Fruit fly (Drosophila melanogaster): ENCODE measurements around the gene CG13760.

CG13760 gene

dm6 chrX:2593753-2594096, 8.2 kb upstream of the CG13760 start (continued):
- TF ChIP-seq chif (GFP tag; optimal IDR thresholded peaks at IDR 0.05), result peak; percentile 86 to 87
- peak; percentile 85 for TF ChIP-seq CG6765 (GFP tag; optimal IDR thresholded peaks at IDR 0.05)
- TF ChIP-seq CoRest (tag; optimal IDR thresholded peaks at IDR 0.05), result peak; percentile 87
- TF ChIP-seq CG15601 (tag; optimal IDR thresholded peaks at IDR 0.05), result peak; percentile 25
- TF ChIP-seq CG9797 (GFP tag; optimal IDR thresholded peaks at IDR 0.05), result peak; percentile 18
- TF ChIP-seq tin (GFP tag; optimal IDR thresholded peaks at IDR 0.05), result peak; percentile 90
- TF ChIP-seq CG2712 (tag; optimal IDR thresholded peaks at IDR 0.05), result peak; percentile 82
- TF ChIP-seq CG8290 (GFP tag; optimal IDR thresholded peaks at IDR 0.05), result peak; percentile 46
- TF ChIP-seq CG8290 (tag; optimal IDR thresholded peaks at IDR 0.05), result peak in 1 of 2 experiments; percentile 99
- TF ChIP-seq CG3838 (GFP tag; optimal IDR thresholded peaks at IDR 0.05), result peak; percentile 59
- TF ChIP-seq CG6689 (GFP tag; IDR thresholded peaks at IDR 0.05), result peak; percentile 94
- no peak for TF ChIP-seq Lpt (GFP tag; optimal IDR thresholded peaks at IDR 0.05)
- TF ChIP-seq Atf-2 (GFP tag; optimal IDR thresholded peaks at IDR 0.05), result peak; percentile 82
- peak; percentile 90 for TF ChIP-seq Oli (tag; optimal IDR thresholded peaks at IDR 0.05)
- TF ChIP-seq CG10431 (GFP tag; optimal IDR thresholded peaks at IDR 0.05), result no peak
- no peak for TF ChIP-seq bbx (GFP tag; IDR thresholded peaks at IDR 0.05; ENCODE audit: partially characterized antibody)
- no peak for TF ChIP-seq Dp (GFP tag; optimal IDR thresholded peaks at IDR 0.05)
- TF ChIP-seq H2.0 (GFP tag; IDR thresholded peaks at IDR 0.05), result peak; percentile 94
- TF ChIP-seq lbe (GFP tag; optimal IDR thresholded peaks at IDR 0.05), result peak; percentile 94
- TF ChIP-seq h (optimal IDR thresholded peaks at IDR 0.05), result no peak
- TF ChIP-seq corto (GFP tag; optimal IDR thresholded peaks at IDR 0.05), result peak; percentile 90
- TF ChIP-seq HHEX (GFP tag; optimal IDR thresholded peaks at IDR 0.05), result peak; percentile 92
- TF ChIP-seq CG1603 (tag; optimal IDR thresholded peaks at IDR 0.05), result peak; percentile 94
- TF ChIP-seq CTCF (GFP tag; optimal IDR thresholded peaks at IDR 0.05), result peak; percentile 45
- peak; percentile 76 for TF ChIP-seq Bteb2 (GFP tag; optimal IDR thresholded peaks at IDR 0.05)
- TF ChIP-seq z (GFP tag; IDR thresholded peaks at IDR 0.05), result peak; percentile 52; the same call in 1 of the 3 replicates
- TF ChIP-seq CG4707 (GFP tag; optimal IDR thresholded peaks at IDR 0.05), result peak; percentile 64
- peak; percentile 89 for TF ChIP-seq unpg (GFP tag; optimal IDR thresholded peaks at IDR 0.05)
- peak; percentile 97 for TF ChIP-seq CG18599 (GFP tag; optimal IDR thresholded peaks at IDR 0.05)
- TF ChIP-seq btn (GFP tag; optimal IDR thresholded peaks at IDR 0.05), result peak; percentile 78
- TF ChIP-seq Sry-β (GFP tag; optimal IDR thresholded peaks at IDR 0.05), result no peak
- peak; percentile 78 for TF ChIP-seq D19A (tag; optimal IDR thresholded peaks at IDR 0.05)
- TF ChIP-seq Max (GFP tag; optimal IDR thresholded peaks at IDR 0.05), result peak; percentile 81
- peak; percentile 86 for TF ChIP-seq NK7.1 (GFP tag; optimal IDR thresholded peaks at IDR 0.05)
- TF ChIP-seq CG3281 (GFP tag; optimal IDR thresholded peaks at IDR 0.05), result peak; percentile 92
- TF ChIP-seq Sox100B (GFP tag; optimal IDR thresholded peaks at IDR 0.05), result no peak
- TF ChIP-seq CG9727 (GFP tag; optimal IDR thresholded peaks at IDR 0.05), result peak; percentile 87
- TF ChIP-seq lilli (GFP tag; optimal IDR thresholded peaks at IDR 0.05), result peak; percentile 96
- TF ChIP-seq onecut (GFP tag; IDR thresholded peaks at IDR 0.05), result peak; percentile 80
- TF ChIP-seq mirr (GFP tag; optimal IDR thresholded peaks at IDR 0.05), result peak; percentile 75
- TF ChIP-seq CG10274 (GFP tag; optimal IDR thresholded peaks at IDR 0.05), result peak; percentile 87
- TF ChIP-seq CG7928 (GFP tag; optimal IDR thresholded peaks at IDR 0.05), result peak; percentile 66
- TF ChIP-seq CG3995 (GFP tag; optimal IDR thresholded peaks at IDR 0.05), result peak; percentile 75
- no peak for TF ChIP-seq insv (GFP tag; optimal IDR thresholded peaks at IDR 0.05)
- TF ChIP-seq CG14710 (tag; optimal IDR thresholded peaks at IDR 0.05), result peak; percentile 57
- TF ChIP-seq row (GFP tag; IDR thresholded peaks at IDR 0.05), result peak; percentile 97
- peak; percentile 61 for TF ChIP-seq Nf-YC (tag; optimal IDR thresholded peaks at IDR 0.05)
- TF ChIP-seq cg (GFP tag; optimal IDR thresholded peaks at IDR 0.05), result no peak
- peak; percentile 30 for TF ChIP-seq MESR4 (GFP tag; optimal IDR thresholded peaks at IDR 0.05)
- no peak for TF ChIP-seq psq (GFP tag; optimal IDR thresholded peaks at IDR 0.05)
- peak; percentile 74 for TF ChIP-seq HmgD (GFP tag; optimal IDR thresholded peaks at IDR 0.05)
- TF ChIP-seq CG13424 (tag; optimal IDR thresholded peaks at IDR 0.05), result peak; percentile 86

All from whole organism, embryonic.